Fruit fly (Drosophila melanogaster) whole organism, prepupa: ENCODE results near the gene Mtr4.
"Not testable (repeated sequence)": the region's sequence is repeated elsewhere in the genome, so short reads cannot be mapped to it uniquely, and the experiment has no call there.

Experiments used
- Blimp-1 ChIP-seq: fragments of 200-800 bp; sonication (Bioruptor generic); optimal IDR thresholded peaks from 3 replicates; lab custom pipeline; 2017; ENCODE audit warnings: missing biosample characterization, missing genetic modification characterization, mild to moderate bottlenecking, moderate library complexity, missing genetic modification reagents
- CG10631 ChIP-seq: fragments of 200-800 bp; sonication (Bioruptor generic); optimal IDR thresholded peaks from 2 replicates; lab custom pipeline; 2016; ENCODE audit warnings: missing biosample characterization, missing genetic modification characterization
- CG10669 ChIP-seq: fragments of 200-800 bp; sonication (Bioruptor generic); optimal IDR thresholded peaks from 3 replicates; lab custom pipeline; 2018; ENCODE audit warnings: missing biosample characterization, mild to moderate bottlenecking, missing genetic modification characterization, moderate library complexity
- CG11294 ChIP-seq: fragments of 200-800 bp; sonication (Bioruptor generic); IDR thresholded peaks from 2 replicates; pipeline ENCODE4 v1.3.6; 2022; ENCODE audit warnings: missing biosample characterization, missing genetic modification characterization
- CG11902 ChIP-seq: fragments of 200-800 bp; sonication (Bioruptor generic); optimal IDR thresholded peaks from 3 replicates; lab custom pipeline; 2016; ENCODE audit warnings: missing biosample characterization, missing genetic modification characterization
- CG15336 ChIP-seq: fragments of 200-800 bp; sonication (Bioruptor generic); IDR thresholded peaks from 2 replicates; pipeline ENCODE4 v1.3.6; 2022; ENCODE audit warnings: missing biosample characterization, missing genetic modification characterization
- CG1621 ChIP-seq: fragments of 200-800 bp; sonication (Bioruptor generic); optimal IDR thresholded peaks from 3 replicates; lab custom pipeline; 2018; ENCODE audit warnings: missing biosample characterization, mild to moderate bottlenecking, missing genetic modification characterization
- CG31627 ChIP-seq: fragments of 200-800 bp; sonication (Bioruptor generic); optimal IDR thresholded peaks from 3 replicates; lab custom pipeline; 2016; ENCODE audit warnings: missing biosample characterization, missing genetic modification characterization
- CG32006 ChIP-seq: fragments of 200-800 bp; sonication (Bioruptor generic); optimal IDR thresholded peaks from 3 replicates; lab custom pipeline; 2017; ENCODE audit warnings: missing biosample characterization, mild to moderate bottlenecking, missing genetic modification characterization
- CG4318 ChIP-seq: fragments of 200-800 bp; sonication (Bioruptor generic); optimal IDR thresholded peaks from 3 replicates; lab custom pipeline; 2017; ENCODE audit warnings: missing biosample characterization, mild to moderate bottlenecking, missing genetic modification characterization
- CG6792 ChIP-seq: fragments of 200-800 bp; sonication (Bioruptor generic); optimal IDR thresholded peaks from 3 replicates; lab custom pipeline; 2016; ENCODE audit warnings: missing biosample characterization, missing genetic modification characterization
- CG6854 ChIP-seq: fragments of 200-800 bp; sonication (Bioruptor generic); optimal IDR thresholded peaks from 2 replicates; lab custom pipeline; 2017; ENCODE audit warnings: missing biosample characterization, mild to moderate bottlenecking, missing genetic modification characterization
- Eip93F ChIP-seq: fragments of 200-800 bp; sonication (Bioruptor generic); optimal IDR thresholded peaks from 2 replicates; lab custom pipeline; 2016; ENCODE audit warnings: missing biosample characterization, mild to moderate bottlenecking, missing genetic modification characterization
- Ets21C ChIP-seq: fragments of 200-800 bp; sonication (Bioruptor generic); optimal IDR thresholded peaks from 3 replicates; lab custom pipeline; 2016; ENCODE audit warnings: missing biosample characterization, missing genetic modification characterization
- Ets96B ChIP-seq: fragments of 200-800 bp; optimal IDR thresholded peaks from 2 replicates; lab custom pipeline; 2019; ENCODE audit warnings: missing biosample characterization, mild to moderate bottlenecking, missing genetic modification characterization, moderate library complexity
- Gug ChIP-seq: fragments of 200-800 bp; sonication (Bioruptor generic); IDR thresholded peaks from 2 replicates; pipeline ENCODE4 v1.3.6; 2022; ENCODE audit warnings: missing biosample characterization, missing genetic modification characterization
- Hr39 ChIP-seq: fragments of 200-800 bp; sonication (Bioruptor generic); optimal IDR thresholded peaks from 2 replicates; lab custom pipeline; 2016; ENCODE audit warnings: missing biosample characterization, missing genetic modification characterization
- Hr4 ChIP-seq: fragments of 200-800 bp; sonication (Bioruptor generic); optimal IDR thresholded peaks from 3 replicates; lab custom pipeline; 2016; ENCODE audit warnings: missing biosample characterization, missing genetic modification characterization
- Lpt ChIP-seq: fragments of 200-800 bp; sonication (Bioruptor generic); optimal IDR thresholded peaks from 3 replicates; lab custom pipeline; 2016; ENCODE audit warnings: missing biosample characterization, missing genetic modification characterization
- Sox102F ChIP-seq: fragments of 200-800 bp; sonication (Bioruptor generic); optimal IDR thresholded peaks from 2 replicates; lab custom pipeline; 2016; ENCODE audit warnings: missing biosample characterization, mild to moderate bottlenecking, missing genetic modification characterization
- Sox14 ChIP-seq: fragments of 200-800 bp; sonication (Bioruptor generic); optimal IDR thresholded peaks from 3 replicates; lab custom pipeline; 2016; ENCODE audit warnings: missing biosample characterization, missing genetic modification characterization
- acj6 ChIP-seq: fragments of 200-800 bp; sonication (Bioruptor generic); optimal IDR thresholded peaks from 3 replicates; lab custom pipeline; 2016; ENCODE audit warnings: missing biosample characterization, missing genetic modification characterization
- cyc ChIP-seq: fragments of 200-800 bp; sonication (Bioruptor generic); optimal IDR thresholded peaks from 3 replicates; lab custom pipeline; 2016; ENCODE audit warnings: missing biosample characterization, missing genetic modification characterization
- dac ChIP-seq: fragments of 200-800 bp; sonication (Bioruptor generic); optimal IDR thresholded peaks from 2 replicates; lab custom pipeline; 2017; ENCODE audit warnings: missing biosample characterization, mild to moderate bottlenecking, missing genetic modification characterization
- dsx ChIP-seq: fragments of 200-800 bp; optimal IDR thresholded peaks from 3 replicates; lab custom pipeline; 2019; ENCODE audit warnings: missing biosample characterization, mild to moderate bottlenecking, missing genetic modification characterization, moderate library complexity; ENCODE audit not compliant: poor library complexity, severe bottlenecking
- fd85E ChIP-seq: fragments of 200-800 bp; sonication (Bioruptor generic); optimal IDR thresholded peaks from 3 replicates; lab custom pipeline; 2016; ENCODE audit warnings: missing biosample characterization, missing genetic modification characterization
- fkh ChIP-seq: fragments of 200-800 bp; sonication (Bioruptor generic); optimal IDR thresholded peaks from 3 replicates; lab custom pipeline; 2017; ENCODE audit warnings: missing biosample characterization, mild to moderate bottlenecking, missing genetic modification characterization, moderate library complexity
- lz ChIP-seq: fragments of 200-800 bp; sonication (Bioruptor generic); optimal IDR thresholded peaks from 3 replicates; lab custom pipeline; 2016; ENCODE audit warnings: missing biosample characterization, missing genetic modification characterization
- net ChIP-seq: fragments of 200-800 bp; sonication (Bioruptor generic); optimal IDR thresholded peaks from 3 replicates; lab custom pipeline; 2016; ENCODE audit warnings: missing biosample characterization, missing genetic modification characterization
- svp ChIP-seq: fragments of 200-800 bp; sonication (Bioruptor generic); peaks from one replicate; lab custom pipeline; 2016; ENCODE audit warnings: missing biosample characterization, missing genetic modification characterization

Gene Mtr4

dm6 chr2L:15752096-15752495 lies at the start of gene Mtr4:
Gene Mtr4 (plus strand): TSS chr2L:15752263.
- TF ChIP-seq Eip93F (no peak), fkh (GFP tag; lab: Kevin White, UChicago) (no peak), CG10631 (GFP tag; lab: Kevin White, UChicago) (no peak)

- not testable (repeated sequence) for TF ChIP-seq Blimp-1 (GFP tag; lab: Kevin White, UChicago); dsx (GFP tag; lab: Kevin White, UChicago); CG15336
Measured at dm6 chr2L:15704871-15705270, 47.2 kb upstream of the Mtr4 start, which contains the start of gene CG31827. Gene CG31827 (plus strand): TSS chr2L:15705171.

- TF ChIP-seq svp; Hr4; Ets21C (GFP tag; lab: Kevin White, UChicago): not testable (repeated sequence)
- TF ChIP-seq, all 60 proteins: peak for 0; not testable (repeated sequence) for 60
Measured at dm6 chr2L:15710999-15711398, 41.1 kb upstream of the Mtr4 start, which contains the start of gene CG43924. Gene CG43924 (minus strand): TSS chr2L:15711099.

- TF ChIP-seq CG31627, fd85E, cyc (GFP tag; lab: Kevin White, UChicago): not testable (repeated sequence)
Measured at dm6 chr2L:15718172-15718571, 33.9 kb upstream of the Mtr4 start, which contains the start of gene stol. Gene stol (minus strand): TSS chr2L:15718272.

dm6 chr2L:15731687-15732086 lies 20.4 kb upstream of the Mtr4 start:
- TF ChIP-seq CG32006 (GFP tag; lab: Kevin White, UChicago) (no peak), Ets96B (no peak), CG11902 (no peak)

dm6 chr2L:15735918-15736317 lies 16.1 kb upstream of the Mtr4 start:
- no peak for TF ChIP-seq Gug (GFP tag; lab: Robert Waterston, UW)
- TF ChIP-seq acj6 (GFP tag; lab: Kevin White, UChicago) = no peak
- TF ChIP-seq CG10669 (GFP tag; lab: Kevin White, UChicago) = no peak

- TF ChIP-seq CG11902 (no peak), CG6854 (GFP tag; lab: Kevin White, UChicago) (no peak), Hr4 (no peak), fkh (GFP tag; lab: Kevin White, UChicago) (no peak), lz (GFP tag; lab: Kevin White, UChicago) (no peak)
Measured at dm6 chr2L:15740918-15741317, 11.1 kb upstream of the Mtr4 start.

dm6 chr2L:15741418-15741817 lies 10.6 kb upstream of the Mtr4 start:
- TF ChIP-seq Lpt = no peak
- no peak for TF ChIP-seq Sox102F
- TF ChIP-seq CG4318 (GFP tag; lab: Kevin White, UChicago) = no peak
- TF ChIP-seq dac = no peak
- TF ChIP-seq, all 60 proteins: peak for 0

dm6 chr2L:15742976-15743375 lies 9.1 kb upstream of the Mtr4 start:
- no peak for TF ChIP-seq Hr39 (GFP tag; lab: Kevin White, UChicago)
- no peak for TF ChIP-seq CG10669 (GFP tag; lab: Kevin White, UChicago)
- TF ChIP-seq CG6792 (GFP tag; lab: Kevin White, UChicago) = no peak
- TF ChIP-seq net (GFP tag; lab: Kevin White, UChicago) = no peak
- no peak for TF ChIP-seq Sox14 (GFP tag; lab: Kevin White, UChicago)
- no peak for TF ChIP-seq CG1621 (tag; lab: Kevin White, UChicago)
- no peak for TF ChIP-seq CG15336
- no peak for TF ChIP-seq CG11294 (GFP tag; lab: Robert Waterston, UW)
